Worm (Caenorhabditis elegans): ENCODE measurements around the gene C46E10.1.

- TF ChIP-seq irx-1 (tag; optimal IDR thresholded peaks at IDR 0.05) = no peak
- TF ChIP-seq lin-39 (tag; optimal IDR thresholded peaks at IDR 0.05) = no peak
Observed at ce11 chrII:3711047-3711446, 13.0 kb upstream of the C46E10.1 start, which contains the start of gene fbxc-53.

Measured in whole organism, L1 larva.